Fruit fly (Drosophila melanogaster) whole organism, embryonic: ENCODE measurements around the gene Cyp6d4.

Experiments
- Ada2b ChIP-seq: fragments of 200-800 bp; sonication (Bioruptor generic); IDR thresholded peaks from 2 replicates; pipeline ENCODE4 v1.3.6; 2022; ENCODE audit warnings: missing biosample characterization, missing genetic modification characterization
- Antp ChIP-seq: fragments of 200-800 bp; sonication (Bioruptor generic); optimal IDR thresholded peaks from 3 replicates; lab custom pipeline; 2016; ENCODE audit warnings: missing biosample characterization, missing genetic modification characterization
- Asciz ChIP-seq: fragments of 200-800 bp; sonication (Bioruptor generic); optimal IDR thresholded peaks from 2 replicates; lab custom pipeline; 2017; ENCODE audit warnings: missing biosample characterization, mild to moderate bottlenecking, missing genetic modification characterization, missing genetic modification reagents
- BtbVII ChIP-seq: fragments of 200-800 bp; sonication (Bioruptor generic); optimal IDR thresholded peaks from 3 replicates; lab custom pipeline; 2017; ENCODE audit warnings: missing biosample characterization, mild to moderate bottlenecking, missing genetic modification characterization
- CG11085 ChIP-seq: fragments of 200-800 bp; sonication (Bioruptor generic); IDR thresholded peaks from 2 replicates; pipeline ENCODE4 v1.3.6; 2022; ENCODE audit warnings: missing biosample characterization, missing genetic modification characterization
- CG11695 ChIP-seq: fragments of 200-800 bp; sonication (Bioruptor generic); IDR thresholded peaks from 3 replicates; pipeline ENCODE4 v1.3.6; 2022; ENCODE audit warnings: missing biosample characterization, missing genetic modification characterization
- CG12104 ChIP-seq: fragments of 200-800 bp; sonication (Bioruptor generic); optimal IDR thresholded peaks from 3 replicates; lab custom pipeline; 2016; ENCODE audit warnings: missing biosample characterization, missing genetic modification characterization
- CG13775 ChIP-seq: fragments of 200-800 bp; sonication (Bioruptor generic); optimal IDR thresholded peaks from 3 replicates; lab custom pipeline; 2017; ENCODE audit warnings: missing biosample characterization, mild to moderate bottlenecking, missing genetic modification characterization
- CG17328 ChIP-seq: fragments of 200-800 bp; sonication (Bioruptor generic); IDR thresholded peaks from 2 replicates; pipeline ENCODE4 v1.3.6; 2022; ENCODE audit warnings: missing biosample characterization, missing genetic modification characterization
- CG17385 ChIP-seq: fragments of 200-800 bp; sonication (Bioruptor generic); optimal IDR thresholded peaks from 3 replicates; lab custom pipeline; 2018; ENCODE audit warnings: missing biosample characterization, mild to moderate bottlenecking, missing genetic modification characterization
- CG18599 ChIP-seq: fragments of 200-800 bp; sonication (Bioruptor generic); optimal IDR thresholded peaks from 3 replicates; lab custom pipeline; 2017; ENCODE audit warnings: missing biosample characterization, missing genetic modification characterization, mild to moderate bottlenecking, moderate library complexity, missing genetic modification reagents
- CG2202 ChIP-seq: fragments of 200-800 bp; sonication (Bioruptor generic); optimal IDR thresholded peaks from 2 replicates; lab custom pipeline; 2018; ENCODE audit warnings: missing biosample characterization, mild to moderate bottlenecking, missing genetic modification characterization
- CG2678 ChIP-seq: fragments of 200-800 bp; sonication (Bioruptor generic); optimal IDR thresholded peaks from 3 replicates; lab custom pipeline; 2019; ENCODE audit warnings: missing biosample characterization, mild to moderate bottlenecking, missing genetic modification characterization, moderate library complexity
- CG4360 ChIP-seq: fragments of 200-800 bp; sonication (Bioruptor generic); IDR thresholded peaks from 2 replicates; pipeline ENCODE4 v1.3.6; 2022; ENCODE audit warnings: missing biosample characterization, missing genetic modification characterization
- CG4617 ChIP-seq: fragments of 200-800 bp; sonication (Bioruptor generic); optimal IDR thresholded peaks from 3 replicates; lab custom pipeline; 2016; ENCODE audit warnings: missing biosample characterization, missing genetic modification characterization, borderline replicate concordance
- CG5953 ChIP-seq: fragments of 200-800 bp; sonication (Bioruptor generic); IDR thresholded peaks from 2 replicates; pipeline ENCODE4 v1.3.6; 2022; ENCODE audit warnings: missing biosample characterization, missing genetic modification characterization
- CG7271 ChIP-seq: fragments of 200-800 bp; sonication (Bioruptor generic); optimal IDR thresholded peaks from 2 replicates; lab custom pipeline; 2018; ENCODE audit warnings: missing biosample characterization, mild to moderate bottlenecking, missing genetic modification characterization, moderate library complexity
- CG7556 ChIP-seq: fragments of 200-800 bp; sonication (Bioruptor generic); optimal IDR thresholded peaks from 2 replicates; lab custom pipeline; 2017; ENCODE audit warnings: missing biosample characterization, mild to moderate bottlenecking, missing genetic modification characterization
- CG7963 ChIP-seq: fragments of 200-800 bp; sonication (Bioruptor generic); IDR thresholded peaks from 3 replicates; pipeline ENCODE4 v1.3.6; 2022; ENCODE audit warnings: missing biosample characterization, missing genetic modification characterization; ENCODE audit not compliant: partially characterized antibody
- HHEX ChIP-seq: fragments of 200-800 bp; sonication (Bioruptor generic); optimal IDR thresholded peaks from 3 replicates; lab custom pipeline; 2017; ENCODE audit warnings: missing biosample characterization, mild to moderate bottlenecking, missing genetic modification characterization, missing genetic modification reagents
- HLH4C ChIP-seq: fragments of 200-800 bp; sonication (Bioruptor generic); IDR thresholded peaks from 3 replicates; pipeline ENCODE4 v1.3.6; 2022; ENCODE audit warnings: missing biosample characterization, missing genetic modification characterization; ENCODE audit not compliant: partially characterized antibody
- HLH54F ChIP-seq: fragments of 200-800 bp; sonication (Bioruptor generic); optimal IDR thresholded peaks from 3 replicates; lab custom pipeline; 2016; ENCODE audit warnings: missing biosample characterization, missing genetic modification characterization
- NK7.1 ChIP-seq: fragments of 200-800 bp; sonication (Bioruptor generic); optimal IDR thresholded peaks from 3 replicates; lab custom pipeline; 2016; ENCODE audit warnings: missing biosample characterization, missing genetic modification characterization
- Neu2 ChIP-seq: fragments of 200-800 bp; sonication (Bioruptor generic); optimal IDR thresholded peaks from 3 replicates; lab custom pipeline; 2016; ENCODE audit warnings: missing biosample characterization, missing genetic modification characterization, borderline replicate concordance
- Pdp1 ChIP-seq, 2 experiments: fragments of 200-800 bp; sonication (Bioruptor generic); optimal IDR thresholded peaks; 3 replicates each; lab custom pipeline; 2016; ENCODE audit warnings: missing biosample characterization in 2 of 2, missing genetic modification characterization in 2 of 2, mild to moderate bottlenecking in 1 of 2, moderate library complexity in 1 of 2
- Poxn ChIP-seq: fragments of 200-800 bp; sonication (Bioruptor generic); IDR thresholded peaks from 2 replicates; pipeline ENCODE4 v1.3.6; 2022; ENCODE audit warnings: missing biosample characterization, missing genetic modification characterization
- Scr ChIP-seq: fragments of 200-800 bp; sonication (Bioruptor generic); IDR thresholded peaks from 2 replicates; pipeline ENCODE4 v1.3.6; 2022; ENCODE audit warnings: missing biosample characterization, missing genetic modification characterization; ENCODE audit not compliant: partially characterized antibody
- TFAM ChIP-seq: fragments of 200-800 bp; sonication (Bioruptor generic); optimal IDR thresholded peaks from 2 replicates; lab custom pipeline; 2017; ENCODE audit warnings: missing biosample characterization, missing genetic modification characterization, inconsistent platforms
- Vsx1 ChIP-seq: fragments of 200-800 bp; sonication (Bioruptor generic); optimal IDR thresholded peaks from 2 replicates; lab custom pipeline; 2017; ENCODE audit warnings: missing biosample characterization, mild to moderate bottlenecking, missing genetic modification characterization, missing genetic modification reagents
- ara ChIP-seq: fragments of 200-800 bp; sonication (Bioruptor generic); IDR thresholded peaks from 2 replicates; pipeline ENCODE4 v1.3.6; 2022; ENCODE audit warnings: missing biosample characterization, missing genetic modification characterization
- ci ChIP-seq: fragments of 200-800 bp; sonication (Bioruptor generic); IDR thresholded peaks from 3 replicates; pipeline ENCODE4 v1.3.6; 2022; ENCODE audit warnings: missing biosample characterization, missing genetic modification characterization
- dimm ChIP-seq: fragments of 200-800 bp; sonication (Bioruptor generic); IDR thresholded peaks from 2 replicates; pipeline ENCODE4 v1.3.6; 2022; ENCODE audit warnings: missing biosample characterization, missing genetic modification characterization
- eve ChIP-seq, 2 experiments: fragments of >200 bp; optimal IDR thresholded peaks; 2 replicates each; lab custom pipeline; 2017; ENCODE audit warnings: missing biosample characterization in 2 of 2, missing genetic modification characterization in 2 of 2
- fd3F ChIP-seq: fragments of 200-800 bp; sonication (Bioruptor generic); optimal IDR thresholded peaks from 2 replicates; lab custom pipeline; 2018; ENCODE audit warnings: missing biosample characterization, mild to moderate bottlenecking, missing genetic modification characterization, moderate library complexity
- gem ChIP-seq: fragments of 200-800 bp; sonication (Bioruptor generic); optimal IDR thresholded peaks from 2 replicates; lab custom pipeline; 2019; ENCODE audit warnings: missing biosample characterization, mild to moderate bottlenecking, missing genetic modification characterization, moderate library complexity
- ind ChIP-seq: fragments of 200-800 bp; sonication (Bioruptor generic); optimal IDR thresholded peaks from 3 replicates; lab custom pipeline; 2016; ENCODE audit warnings: missing biosample characterization, missing genetic modification characterization
- inv ChIP-seq: fragments of 200-800 bp; sonication (Bioruptor generic); IDR thresholded peaks from 2 replicates; pipeline ENCODE4 v1.3.6; 2022; ENCODE audit warnings: missing biosample characterization, missing genetic modification characterization; ENCODE audit not compliant: partially characterized antibody
- odd ChIP-seq: fragments of 200-800 bp; sonication (Bioruptor generic); optimal IDR thresholded peaks from 2 replicates; lab custom pipeline; 2017; ENCODE audit warnings: missing biosample characterization, mild to moderate bottlenecking, missing genetic modification characterization
- pum ChIP-seq: fragments of 200-800 bp; sonication (Bioruptor generic); optimal IDR thresholded peaks from 2 replicates; lab custom pipeline; 2016; ENCODE audit warnings: missing biosample characterization, missing genetic modification characterization
- rib ChIP-seq: fragments of 200-800 bp; sonication (Bioruptor generic); IDR thresholded peaks from 2 replicates; pipeline ENCODE4 v1.3.6; 2022; ENCODE audit warnings: missing biosample characterization, missing genetic modification characterization
- sd ChIP-seq: fragments of 200-800 bp; sonication (Bioruptor generic); optimal IDR thresholded peaks from 3 replicates; lab custom pipeline; 2018; ENCODE audit warnings: missing biosample characterization, mild to moderate bottlenecking, missing genetic modification characterization, moderate library complexity
- so ChIP-seq: fragments of 200-800 bp; sonication (Bioruptor generic); IDR thresholded peaks from 3 replicates; pipeline ENCODE4 v1.3.6; 2022; ENCODE audit warnings: missing biosample characterization, missing genetic modification characterization
- trh ChIP-seq: fragments of 200-800 bp; sonication (Bioruptor generic); optimal IDR thresholded peaks from 2 replicates; lab custom pipeline; 2016; ENCODE audit warnings: missing biosample characterization, missing genetic modification characterization
- ttk ChIP-seq: fragments of 200-800 bp; sonication (Bioruptor generic); IDR thresholded peaks from 2 replicates; pipeline ENCODE4 v2.1.2; 2022; ENCODE audit warnings: missing biosample characterization, missing genetic modification characterization
- vnd ChIP-seq: fragments of 200-800 bp; sonication (Bioruptor generic); IDR thresholded peaks from 3 replicates; pipeline ENCODE4 v1.3.6; 2022; ENCODE audit warnings: missing biosample characterization, missing genetic modification characterization; ENCODE audit not compliant: partially characterized antibody
- vvl ChIP-seq: fragments of 200-800 bp; sonication (Bioruptor generic); IDR thresholded peaks from 2 replicates; pipeline ENCODE4 v1.3.6; 2022; ENCODE audit warnings: missing biosample characterization, missing genetic modification characterization
- zf30C ChIP-seq: fragments of 200-800 bp; sonication (Bioruptor generic); optimal IDR thresholded peaks from 3 replicates; lab custom pipeline; 2018; ENCODE audit warnings: missing biosample characterization, mild to moderate bottlenecking, missing genetic modification characterization
- zfh2 ChIP-seq: fragments of 200-800 bp; sonication (Bioruptor generic); optimal IDR thresholded peaks from 2 replicates; lab custom pipeline; 2016; ENCODE audit warnings: missing biosample characterization, missing genetic modification characterization

Cyp6d4 gene

dm6 chr3R:22724149-22724973 lies 26.2 kb downstream of the Cyp6d4 start, which contains the start of gene Irp-1A (continued):
- TF ChIP-seq CG4360 (GFP tag; lab: Robert Waterston, UW) (peak; percentile 5; the same call in 1 of the 2 replicates), gem (tag; lab: Kevin White, UChicago) (peak; percentile 90), CG2202 (tag; lab: Kevin White, UChicago) (peak; percentile 39), odd (GFP tag; lab: Kevin White, UChicago) (peak; percentile 47), CG7963 (peak; percentile 65), Pdp1 (GFP tag; optimal IDR thresholded peaks at IDR 0.05; lab: Kevin White, UChicago) (peak in 1 of 2 experiments; percentile 54), CG7271 (tag; lab: Kevin White, UChicago) (peak; percentile 80), fd3F (GFP tag; lab: Kevin White, UChicago) (peak; percentile 53), Ada2b (GFP tag; lab: Robert Waterston, UW) (peak; percentile 71), CG4617 (GFP tag; lab: Kevin White, UChicago) (peak; percentile 76), eve (GFP tag; optimal IDR thresholded peaks at IDR 0.05; lab: Kevin White, UChicago) (no peak), dimm (no peak), ind (GFP tag; lab: Kevin White, UChicago) (peak; percentile 58), inv (GFP tag; lab: Robert Waterston, UW) (peak; percentile 72), Scr (GFP tag; lab: Robert Waterston, UW) (peak; percentile 90), Neu2 (no peak), CG2678 (tag; lab: Kevin White, UChicago) (peak; percentile 87), CG7556 (GFP tag; lab: Kevin White, UChicago) (peak; percentile 77), Asciz (GFP tag; lab: Kevin White, UChicago) (no peak), CG11695 (GFP tag; lab: Robert Waterston, UW) (peak; percentile 81), CG18599 (GFP tag; lab: Kevin White, UChicago) (peak; percentile 77), HLH54F (peak; percentile 22), CG11085 (GFP tag; lab: Robert Waterston, UW) (peak; percentile 62), NK7.1 (GFP tag; lab: Kevin White, UChicago) (no peak), vvl (GFP tag; lab: Robert Waterston, UW) (peak; percentile 90), ttk (GFP tag; lab: Robert Waterston, UW) (peak; percentile 74), trh (GFP tag; lab: Kevin White, UChicago) (no peak), HHEX (peak; percentile 60), ci (GFP tag; lab: Robert Waterston, UW) (peak; percentile 82), CG12104 (peak; percentile 40), sd (peak; percentile 51), so (GFP tag; lab: Robert Waterston, UW) (no peak), rib (GFP tag; lab: Robert Waterston, UW) (0 out of 2 replicates have a peak, but pooled peaks have one; percentile 17), pum (peak; percentile 7), Vsx1 (GFP tag; lab: Kevin White, UChicago) (peak; percentile 57), vnd (GFP tag; lab: Robert Waterston, UW) (peak; percentile 74; the same call in 2 of the 3 replicates), BtbVII (peak; percentile 30), Antp (GFP tag; lab: Kevin White, UChicago) (peak; percentile 19), ara (GFP tag; lab: Robert Waterston, UW) (no peak; the same call in 1 of the 2 replicates), HLH4C (GFP tag; lab: Robert Waterston, UW) (peak; percentile 77), zfh2 (GFP tag; lab: Kevin White, UChicago) (peak; percentile 14), zf30C (GFP tag; lab: Kevin White, UChicago) (peak; percentile 96), Poxn (GFP tag; lab: Robert Waterston, UW) (no peak), CG13775 (GFP tag; lab: Kevin White, UChicago) (peak; percentile 69), TFAM (GFP tag; lab: Kevin White, UChicago) (no peak), CG17385 (GFP tag; lab: Kevin White, UChicago) (peak; percentile 73), CG17328 (GFP tag; lab: Robert Waterston, UW) (peak; percentile 72; the same call in 1 of the 2 replicates), CG5953 (GFP tag; lab: Robert Waterston, UW) (no peak)
